Fruit fly (Drosophila melanogaster): ENCODE measurements around the gene dpr8.
A peak's percentile ranks its signal among the peaks of the same experiment; 100 is the strongest.

dm6 chrX:14481206-14481605 lies 159.2 kb downstream of the dpr8 start:
- TF ChIP-seq OdsH (GFP tag; optimal IDR thresholded peaks at IDR 0.05) (no peak), dsx (GFP tag; optimal IDR thresholded peaks at IDR 0.05; ENCODE audit: poor library complexity, severe bottlenecking) (peak; percentile 49), CG34406 (GFP tag; optimal IDR thresholded peaks at IDR 0.05) (no peak), CG9139 (GFP tag; optimal IDR thresholded peaks at IDR 0.05) (no peak), fd85E (GFP tag; optimal IDR thresholded peaks at IDR 0.05) (no peak), Smox (GFP tag; optimal IDR thresholded peaks at IDR 0.05) (no peak), Ets21C (GFP tag; optimal IDR thresholded peaks at IDR 0.05) (no peak), svp (GFP tag) (no peak), CG8319 (GFP tag; optimal IDR thresholded peaks at IDR 0.05) (no peak), CG1621 (tag; optimal IDR thresholded peaks at IDR 0.05) (no peak), CG4318 (GFP tag; optimal IDR thresholded peaks at IDR 0.05) (no peak)

Measured in whole organism, prepupa.